Fruit fly (Drosophila melanogaster): Measurements from ENCODE around the gene mura.

Gene mura

DNA sequence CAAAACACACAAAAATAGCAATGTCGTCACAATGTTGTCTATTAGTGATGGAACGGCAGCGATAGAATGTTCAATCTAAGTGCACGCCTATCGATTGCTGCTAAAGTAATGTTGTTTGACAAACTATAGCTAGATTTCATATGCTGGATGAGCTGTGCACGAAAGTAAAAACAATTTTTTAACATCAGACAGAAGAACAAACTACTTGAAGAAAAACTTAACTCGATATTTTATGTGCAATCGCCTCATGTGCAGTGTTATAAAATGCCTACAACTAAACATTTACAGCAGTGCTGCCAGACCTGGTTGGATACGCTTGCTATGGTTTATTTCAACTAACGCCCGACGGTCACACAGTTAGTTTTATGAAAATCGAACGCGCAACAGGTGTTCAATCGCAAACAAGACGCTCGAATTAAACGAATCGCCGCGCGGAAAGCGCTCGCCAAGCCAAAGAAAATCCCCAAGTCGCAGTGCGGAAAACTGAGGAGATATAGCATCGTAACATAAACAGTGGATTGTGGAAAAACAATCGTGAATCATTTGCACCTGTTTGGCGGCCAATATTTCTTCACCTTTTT, 39.4 kb upstream of the mura start, which contains the start of the genes bocks and CG8312 (continued):
- TF ChIP-seq HLH3B (GFP tag; IDR thresholded peaks at IDR 0.05) = no peak
- TF ChIP-seq pb (GFP tag; optimal IDR thresholded peaks at IDR 0.05) = no peak
- no peak for TF ChIP-seq Hr78 (GFP tag; optimal IDR thresholded peaks at IDR 0.05)
- TF ChIP-seq CG17186 (GFP tag; optimal IDR thresholded peaks at IDR 0.05) = peak; percentile 77
- TF ChIP-seq zf30C (GFP tag; optimal IDR thresholded peaks at IDR 0.05) = no peak
- peak; percentile 58 for TF ChIP-seq dm (GFP tag; optimal IDR thresholded peaks at IDR 0.05)
- TF ChIP-seq E2f2 (GFP tag; IDR thresholded peaks at IDR 0.05) = no peak
- no peak for TF ChIP-seq CG3407 (GFP tag; optimal IDR thresholded peaks at IDR 0.05)
- TF ChIP-seq CG12155 (GFP tag; optimal IDR thresholded peaks at IDR 0.05) = peak; percentile 44
- TF ChIP-seq CG12104 (GFP tag; optimal IDR thresholded peaks at IDR 0.05) = no peak
- peak; percentile 38 for TF ChIP-seq CG10654 (GFP tag; optimal IDR thresholded peaks at IDR 0.05)
- TF ChIP-seq hb (GFP tag; IDR thresholded peaks at IDR 0.05; ENCODE audit: partially characterized antibody) = no peak
- no peak for TF ChIP-seq CG34422 (GFP tag; IDR thresholded peaks at IDR 0.05)
- peak; percentile 86 for TF ChIP-seq CG14710 (tag; optimal IDR thresholded peaks at IDR 0.05)
- TF ChIP-seq kay (GFP tag; optimal IDR thresholded peaks at IDR 0.05) = peak; percentile 54
- peak; percentile 64 for TF ChIP-seq caup (GFP tag; optimal IDR thresholded peaks at IDR 0.05; ENCODE audit: severe bottlenecking)
- TF ChIP-seq ac (GFP tag; optimal IDR thresholded peaks at IDR 0.05) = no peak
- TF ChIP-seq lov (optimal IDR thresholded peaks at IDR 0.05) = no peak
- no peak for TF ChIP-seq lov (GFP tag; IDR thresholded peaks at IDR 0.05)
- TF ChIP-seq ab (GFP tag; optimal IDR thresholded peaks at IDR 0.05) = no peak
- peak; percentile 89 for TF ChIP-seq CG12659 (GFP tag; optimal IDR thresholded peaks at IDR 0.05)
- TF ChIP-seq CG18476 (GFP tag; optimal IDR thresholded peaks at IDR 0.05) = no peak
- peak; percentile 14 for TF ChIP-seq crc (GFP tag; optimal IDR thresholded peaks at IDR 0.05)
- TF ChIP-seq CG1024 (GFP tag; IDR thresholded peaks at IDR 0.05) = no peak
- TF ChIP-seq ro (GFP tag; IDR thresholded peaks at IDR 0.05) = no peak
- no peak for TF ChIP-seq CG5245 (GFP tag; optimal IDR thresholded peaks at IDR 0.05)
- TF ChIP-seq Deaf1 (tag; optimal IDR thresholded peaks at IDR 0.05) = peak; percentile 21
- TF ChIP-seq CG7357 (GFP tag; IDR thresholded peaks at IDR 0.05) = no peak
- no peak for TF ChIP-seq z (GFP tag; IDR thresholded peaks at IDR 0.05)
- TF ChIP-seq Opbp (GFP tag; IDR thresholded peaks at IDR 0.05; ENCODE audit: partially characterized antibody) = no peak
- TF ChIP-seq croc (GFP tag; conservative IDR thresholded peaks at IDR 0.05) = no peak
- peak; percentile 22 for TF ChIP-seq CG2678 (tag; optimal IDR thresholded peaks at IDR 0.05)
- TF ChIP-seq Dip3 (GFP tag; optimal IDR thresholded peaks at IDR 0.05) = peak; percentile 45
- no peak for TF ChIP-seq HHEX (GFP tag; optimal IDR thresholded peaks at IDR 0.05)
- TF ChIP-seq unc-4 (GFP tag; IDR thresholded peaks at IDR 0.05; ENCODE audit: partially characterized antibody) = no peak
- TF ChIP-seq sob (GFP tag; IDR thresholded peaks at IDR 0.05) = no peak
- no peak for TF ChIP-seq CG14860 (GFP tag; IDR thresholded peaks at IDR 0.05; ENCODE audit: partially characterized antibody)
- TF ChIP-seq CG8359 (GFP tag; optimal IDR thresholded peaks at IDR 0.05; ENCODE audit: borderline replicate concordance) = no peak
- TF ChIP-seq Doc2 (GFP tag; IDR thresholded peaks at IDR 0.05) = no peak
- TF ChIP-seq CG7963 (GFP tag; IDR thresholded peaks at IDR 0.05; ENCODE audit: partially characterized antibody) = no peak
- no peak for TF ChIP-seq Dll (GFP tag; IDR thresholded peaks at IDR 0.05; ENCODE audit: partially characterized antibody)
- no peak for TF ChIP-seq p53 (GFP tag; optimal IDR thresholded peaks at IDR 0.05)
- no peak for TF ChIP-seq CG7928 (GFP tag; optimal IDR thresholded peaks at IDR 0.05)
- TF ChIP-seq fd64A (GFP tag; optimal IDR thresholded peaks at IDR 0.05) = no peak
- TF ChIP-seq Myb (GFP tag; optimal IDR thresholded peaks at IDR 0.05) = peak; percentile 72
- peak; percentile 99 for TF ChIP-seq CG10267 (tag; optimal IDR thresholded peaks at IDR 0.05)
- peak; percentile 44 for TF ChIP-seq Mad (GFP tag; optimal IDR thresholded peaks at IDR 0.05)
- TF ChIP-seq oc (tag; optimal IDR thresholded peaks at IDR 0.05) = no peak
- peak; percentile 63 for TF ChIP-seq chn (GFP tag; optimal IDR thresholded peaks at IDR 0.05)
- TF ChIP-seq amos (GFP tag; IDR thresholded peaks at IDR 0.05; ENCODE audit: partially characterized antibody) = no peak
